Worm (Caenorhabditis elegans): ENCODE data around the gene rnf-113.

DNA sequence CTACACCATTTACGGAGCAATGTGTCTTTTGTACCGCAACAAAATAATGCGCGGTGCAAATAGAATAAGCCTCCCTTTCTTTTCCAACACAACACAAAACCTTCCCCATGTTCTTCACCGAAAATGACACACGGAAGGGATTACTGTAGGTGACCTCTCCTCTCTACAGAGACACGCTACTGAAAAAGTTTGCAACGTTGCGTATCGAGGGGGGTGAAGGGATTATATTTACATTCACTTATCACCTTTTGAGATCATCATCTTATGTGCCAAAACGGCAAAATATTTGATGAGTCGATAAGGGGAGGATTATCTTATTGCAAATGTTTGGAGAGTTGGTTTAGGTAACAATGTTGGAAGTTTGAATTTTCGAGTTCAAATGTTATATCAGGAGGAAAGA is 25.6 kb upstream of the rnf-113 start:
- TF ChIP-seq W03F9.2 (tag; optimal IDR thresholded peaks at IDR 0.05) (no peak), him-1 (tag; optimal IDR thresholded peaks at IDR 0.05) (no peak), dao-5 (tag; optimal IDR thresholded peaks at IDR 0.05) (no peak)
